Fruit fly (Drosophila melanogaster): Measurements from ENCODE around the gene CG4611.

Gene CG4611

dm6 chr3L:5186807-5187571 lies 50.8 kb downstream of the CG4611 start:
- TF ChIP-seq Hr96 (GFP tag; optimal IDR thresholded peaks at IDR 0.05) (peak; percentile 41), pad (GFP tag; optimal IDR thresholded peaks at IDR 0.05) (peak; percentile 80), toe (GFP tag; optimal IDR thresholded peaks at IDR 0.05) (peak; percentile 47), cic (GFP tag; optimal IDR thresholded peaks at IDR 0.05) (peak; percentile 69), CG7045 (GFP tag; optimal IDR thresholded peaks at IDR 0.05) (peak; percentile 73), CG12768 (GFP tag; optimal IDR thresholded peaks at IDR 0.05) (peak; percentile 51), bab1 (GFP tag; optimal IDR thresholded peaks at IDR 0.05) (peak; percentile 14), cnc (optimal IDR thresholded peaks at IDR 0.05) (no peak), Clk (GFP tag; optimal IDR thresholded peaks at IDR 0.05) (peak; percentile 40), kay (GFP tag; ENCODE audit: borderline replicate concordance) (peak; percentile 70), CG33017 (tag; optimal IDR thresholded peaks at IDR 0.05) (peak; percentile 77), Mnt (GFP tag; optimal IDR thresholded peaks at IDR 0.05) (no peak), CG1620 (GFP tag; optimal IDR thresholded peaks at IDR 0.05) (no peak), tj (GFP tag; optimal IDR thresholded peaks at IDR 0.05) (peak; percentile 10), ovo (GFP tag; optimal IDR thresholded peaks at IDR 0.05) (peak; percentile 32), CG7101 (tag; optimal IDR thresholded peaks at IDR 0.05) (peak; percentile 65), CG11617 (GFP tag; optimal IDR thresholded peaks at IDR 0.05) (peak; percentile 53), CG5204 (GFP tag; optimal IDR thresholded peaks at IDR 0.05) (peak; percentile 24), CG14711 (tag; optimal IDR thresholded peaks at IDR 0.05) (peak; percentile 71), Crg-1 (GFP tag; optimal IDR thresholded peaks at IDR 0.05) (peak; percentile 7)

- TF ChIP-seq Crg-1 (GFP tag; optimal IDR thresholded peaks at IDR 0.05) (no peak), Mnt (GFP tag; optimal IDR thresholded peaks at IDR 0.05) (no peak), CG14711 (tag; optimal IDR thresholded peaks at IDR 0.05) (peak; percentile 71), tj (GFP tag; optimal IDR thresholded peaks at IDR 0.05) (no peak), CG5204 (GFP tag; optimal IDR thresholded peaks at IDR 0.05) (peak; percentile 22), Clk (GFP tag; optimal IDR thresholded peaks at IDR 0.05) (no peak), CG1620 (GFP tag; optimal IDR thresholded peaks at IDR 0.05) (no peak), Hr96 (GFP tag; optimal IDR thresholded peaks at IDR 0.05) (no peak), CG7045 (GFP tag; optimal IDR thresholded peaks at IDR 0.05) (no peak), CG11617 (GFP tag; optimal IDR thresholded peaks at IDR 0.05) (no peak), CG7101 (tag; optimal IDR thresholded peaks at IDR 0.05) (peak; percentile 38), ovo (GFP tag; optimal IDR thresholded peaks at IDR 0.05) (no peak), cic (GFP tag; optimal IDR thresholded peaks at IDR 0.05) (no peak), bab1 (GFP tag; optimal IDR thresholded peaks at IDR 0.05) (peak; percentile 80)
These were observed 51.4 kb downstream of the CG4611 start for dm6 chr3L:5187572-5187934.

Data from whole organism, adult.